Worm (Caenorhabditis elegans): ENCODE measurements around the gene kdin-1.

Gene kdin-1

DNA sequence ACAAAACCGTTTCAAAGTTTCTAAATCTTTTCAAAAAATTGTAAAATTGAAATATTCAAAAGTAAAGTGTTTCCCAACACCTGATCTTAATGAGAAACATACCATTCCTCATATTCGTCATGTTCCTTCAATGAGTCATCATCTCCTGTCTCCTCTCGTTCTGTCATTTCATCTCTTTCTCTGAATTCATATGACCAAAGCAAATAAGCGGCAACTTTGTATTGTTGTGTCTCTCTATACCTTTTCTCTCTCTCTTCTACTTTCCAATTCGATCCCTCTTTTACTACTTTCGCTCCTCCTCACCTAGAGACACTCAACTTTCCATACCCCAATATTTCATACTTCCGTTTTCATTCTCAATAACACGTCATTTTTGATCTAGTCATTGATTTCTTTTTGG is 30.2 kb upstream of the kdin-1 start (continued):
- TF ChIP-seq lin-14 (GFP tag; optimal IDR thresholded peaks at IDR 0.05) (peak; percentile 78), egl-27 (tag; optimal IDR thresholded peaks at IDR 0.05) (no peak)

DNA sequence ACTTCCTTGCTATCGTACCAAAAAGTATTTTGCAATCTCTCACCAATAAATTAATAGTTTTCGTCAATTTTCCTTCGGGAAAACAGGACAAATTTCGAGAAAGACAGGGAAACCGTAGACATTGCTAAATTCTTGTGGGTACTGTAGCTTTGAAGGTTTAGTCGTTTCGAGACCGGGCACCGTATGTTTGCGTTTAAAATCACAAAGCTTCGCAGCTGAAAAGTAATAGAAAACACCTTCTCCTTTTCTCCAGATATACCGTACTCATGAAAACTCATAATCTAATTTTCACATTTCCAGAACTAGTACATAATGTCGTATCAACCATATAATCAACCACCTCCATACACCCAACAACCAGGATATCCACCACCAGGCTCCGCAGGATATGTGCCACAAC is 29.5 kb upstream of the kdin-1 start, which contains the start of gene F13H10.6:
Gene F13H10.6, plus strand, starts transcription at position 301 of the 400 bp plus-strand sequence.
- no peak for TF ChIP-seq xbp-1 (tag; optimal IDR thresholded peaks at IDR 0.05)
- no peak for TF ChIP-seq Y116A8C.19 (tag; optimal IDR thresholded peaks at IDR 0.05; ENCODE audit: borderline replicate concordance)
- TF ChIP-seq nhr-84 (tag; optimal IDR thresholded peaks at IDR 0.05) = no peak
- TF ChIP-seq mep-1 (tag; optimal IDR thresholded peaks at IDR 0.05) = no peak
- TF ChIP-seq nhr-12 (tag; optimal IDR thresholded peaks at IDR 0.05) = no peak
- no peak for TF ChIP-seq dsc-1 (tag; optimal IDR thresholded peaks at IDR 0.05)
- no peak for TF ChIP-seq isw-1 (GFP tag; IDR thresholded peaks at IDR 0.05)
- no peak for TF ChIP-seq nhr-237 (tag; optimal IDR thresholded peaks at IDR 0.05)
- no peak for TF ChIP-seq egl-27 (tag; optimal IDR thresholded peaks at IDR 0.05)
- no peak for TF ChIP-seq swsn-7 (tag; optimal IDR thresholded peaks at IDR 0.05)
- TF ChIP-seq hlh-4 (tag; optimal IDR thresholded peaks at IDR 0.05) = no peak
- TF ChIP-seq vab-15 (tag; optimal IDR thresholded peaks at IDR 0.05) = no peak
- no peak for TF ChIP-seq lir-3 (tag; optimal IDR thresholded peaks at IDR 0.05; ENCODE audit: poor library complexity)
- no peak for TF ChIP-seq zag-1 (tag; optimal IDR thresholded peaks at IDR 0.05)

ce11 chrIV:11009928-11010327 is 28.5 kb upstream of the kdin-1 start:
- TF ChIP-seq swsn-7 (tag; optimal IDR thresholded peaks at IDR 0.05) (no peak), efl-3 (GFP tag; optimal IDR thresholded peaks at IDR 0.05) (no peak), ces-1 (GFP tag; optimal IDR thresholded peaks at IDR 0.05) (no peak), unc-130 (tag; optimal IDR thresholded peaks at IDR 0.05) (no peak), ztf-4 (tag; optimal IDR thresholded peaks at IDR 0.05) (no peak), hlh-4 (tag; optimal IDR thresholded peaks at IDR 0.05) (no peak), blmp-1 (tag; optimal IDR thresholded peaks at IDR 0.05) (no peak), egl-13 (tag; optimal IDR thresholded peaks at IDR 0.05) (no peak), isw-1 (GFP tag; IDR thresholded peaks at IDR 0.05) (no peak), zag-1 (tag; optimal IDR thresholded peaks at IDR 0.05) (no peak), fkh-8 (tag; optimal IDR thresholded peaks at IDR 0.05) (no peak), mab-9 (GFP tag; IDR thresholded peaks at IDR 0.05) (no peak), sox-4 (tag; optimal IDR thresholded peaks at IDR 0.05) (no peak), aha-1 (tag; optimal IDR thresholded peaks at IDR 0.05) (no peak), rnt-1 (tag; optimal IDR thresholded peaks at IDR 0.05) (no peak), mdl-1 (tag; optimal IDR thresholded peaks at IDR 0.05) (no peak), mep-1 (tag; optimal IDR thresholded peaks at IDR 0.05) (no peak), lin-13 (GFP tag; optimal IDR thresholded peaks at IDR 0.05) (no peak)

DNA sequence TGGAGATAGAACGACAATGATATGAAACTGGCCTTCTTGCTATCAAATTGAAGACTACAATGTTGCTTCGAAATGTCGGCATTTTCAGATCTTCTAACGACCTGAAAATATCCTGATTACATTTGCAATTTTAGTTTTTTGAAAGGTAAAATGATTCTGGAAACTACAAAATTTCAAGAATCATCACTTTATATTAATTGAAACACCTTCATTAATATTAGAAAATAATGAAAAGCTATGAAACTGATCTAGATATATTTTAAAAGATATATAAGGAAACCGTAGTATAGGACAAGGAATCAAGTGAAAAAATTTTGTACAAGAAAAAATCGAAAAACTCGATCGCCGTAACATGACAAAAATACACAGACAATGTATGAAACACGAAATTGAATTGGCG is 26.5 kb upstream of the kdin-1 start, which contains the start of gene ndx-9:
Gene ndx-9, minus strand, starts transcription at position 101 of the 400 bp plus-strand sequence.
- TF ChIP-seq nhr-47 (tag; optimal IDR thresholded peaks at IDR 0.05) (no peak), ets-5 (GFP tag; IDR thresholded peaks at IDR 0.05) (no peak), tbx-2 (tag; optimal IDR thresholded peaks at IDR 0.05) (no peak), snu-23 (GFP tag; optimal IDR thresholded peaks at IDR 0.05) (no peak), mef-2 (tag; optimal IDR thresholded peaks at IDR 0.05) (no peak)

DNA sequence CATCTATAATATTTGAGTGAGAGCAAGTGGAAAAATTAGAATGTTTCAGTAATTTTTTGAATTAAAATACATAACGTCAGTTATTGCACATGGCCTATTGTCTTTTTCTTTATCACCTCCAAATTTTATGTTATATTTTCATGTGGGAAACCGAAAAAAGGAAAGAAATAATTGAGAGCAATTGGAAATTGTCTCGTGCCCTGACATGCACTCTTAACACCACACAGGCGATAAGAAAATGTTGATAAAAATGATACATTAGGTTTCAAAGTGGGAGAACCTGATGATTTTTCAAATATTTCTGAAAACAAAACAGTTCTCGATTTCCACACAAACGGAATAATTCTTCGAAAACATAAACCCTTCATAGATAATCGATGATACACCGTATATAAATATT is 22.6 kb upstream of the kdin-1 start, which contains the start of gene F13H10.3:
Gene F13H10.3, minus strand, starts transcription at position 73 of the 400 bp plus-strand sequence.
- TF ChIP-seq nhr-47 (tag; optimal IDR thresholded peaks at IDR 0.05) = no peak
- no peak for TF ChIP-seq vab-15 (tag; optimal IDR thresholded peaks at IDR 0.05)
- TF ChIP-seq elt-2 (tag; optimal IDR thresholded peaks at IDR 0.05) = peak; percentile 54
- no peak for TF ChIP-seq nhr-84 (tag; optimal IDR thresholded peaks at IDR 0.05)
- TF ChIP-seq lir-3 (tag; optimal IDR thresholded peaks at IDR 0.05; ENCODE audit: poor library complexity) = no peak
- TF ChIP-seq nhr-237 (tag; optimal IDR thresholded peaks at IDR 0.05) = no peak
- no peak for TF ChIP-seq ets-5 (GFP tag; IDR thresholded peaks at IDR 0.05)
- no peak for TF ChIP-seq mef-2 (tag; optimal IDR thresholded peaks at IDR 0.05)
- TF ChIP-seq pqm-1 (tag; optimal IDR thresholded peaks at IDR 0.05) = peak; percentile 19
- TF ChIP-seq efl-1 (optimal IDR thresholded peaks at IDR 0.05) = no peak
- TF ChIP-seq efl-1 (GFP tag; optimal IDR thresholded peaks at IDR 0.05 in 1 of 2) = peak in 1 of 2 experiments; percentile 27
- TF ChIP-seq nhr-90 (tag; optimal IDR thresholded peaks at IDR 0.05; ENCODE audit: poor library complexity) = peak; percentile 8
- TF ChIP-seq ztf-11 (tag; optimal IDR thresholded peaks at IDR 0.05) = no peak
- TF ChIP-seq lin-35 (GFP tag; optimal IDR thresholded peaks at IDR 0.05) = peak in 1 of 2 experiments; percentile 53
- no peak for TF ChIP-seq skn-1 (tag; optimal IDR thresholded peaks at IDR 0.05)
- no peak for TF ChIP-seq mep-1 (tag; optimal IDR thresholded peaks at IDR 0.05)

Measured in whole organism, L1 larva.